Worm (Caenorhabditis elegans): ENCODE data around the gene bre-3.

- TF ChIP-seq nhr-11 (tag; optimal IDR thresholded peaks at IDR 0.05) (no peak), elt-2 (tag; optimal IDR thresholded peaks at IDR 0.05) (peak; percentile 44), ceh-82 (tag; optimal IDR thresholded peaks at IDR 0.05) (no peak)
These were observed 12.8 kb downstream of the bre-3 start for ce11 chrIII:9472464-9472863.

Measured in whole organism, L3 larva.